Fruit fly (Drosophila melanogaster) whole organism, prepupa: Measurements from ENCODE around the gene Taf11.

Experiments
- CG10631 ChIP-seq: fragments of 200-800 bp; sonication (Bioruptor generic); optimal IDR thresholded peaks from 2 replicates; lab custom pipeline; 2016; ENCODE audit warnings: missing biosample characterization, missing genetic modification characterization
- CG6854 ChIP-seq: fragments of 200-800 bp; sonication (Bioruptor generic); optimal IDR thresholded peaks from 2 replicates; lab custom pipeline; 2017; ENCODE audit warnings: missing biosample characterization, mild to moderate bottlenecking, missing genetic modification characterization
- CG8319 ChIP-seq: fragments of 200-800 bp; sonication (Bioruptor generic); optimal IDR thresholded peaks from 3 replicates; lab custom pipeline; 2016; ENCODE audit warnings: missing biosample characterization, missing genetic modification characterization
- Hr39 ChIP-seq: fragments of 200-800 bp; sonication (Bioruptor generic); optimal IDR thresholded peaks from 2 replicates; lab custom pipeline; 2016; ENCODE audit warnings: missing biosample characterization, missing genetic modification characterization
- Hr4 ChIP-seq: fragments of 200-800 bp; sonication (Bioruptor generic); optimal IDR thresholded peaks from 3 replicates; lab custom pipeline; 2016; ENCODE audit warnings: missing biosample characterization, missing genetic modification characterization
- Sox102F ChIP-seq: fragments of 200-800 bp; sonication (Bioruptor generic); optimal IDR thresholded peaks from 2 replicates; lab custom pipeline; 2016; ENCODE audit warnings: missing biosample characterization, mild to moderate bottlenecking, missing genetic modification characterization
- cyc ChIP-seq: fragments of 200-800 bp; sonication (Bioruptor generic); optimal IDR thresholded peaks from 3 replicates; lab custom pipeline; 2016; ENCODE audit warnings: missing biosample characterization, missing genetic modification characterization
- dsx ChIP-seq: fragments of 200-800 bp; optimal IDR thresholded peaks from 3 replicates; lab custom pipeline; 2019; ENCODE audit warnings: missing biosample characterization, mild to moderate bottlenecking, missing genetic modification characterization, moderate library complexity; ENCODE audit not compliant: poor library complexity, severe bottlenecking
- fd59A ChIP-seq: fragments of 200-800 bp; sonication (Bioruptor generic); optimal IDR thresholded peaks from 2 replicates; lab custom pipeline; 2017; ENCODE audit warnings: missing biosample characterization, mild to moderate bottlenecking, missing genetic modification characterization, missing genetic modification reagents
- fkh ChIP-seq: fragments of 200-800 bp; sonication (Bioruptor generic); optimal IDR thresholded peaks from 3 replicates; lab custom pipeline; 2017; ENCODE audit warnings: missing biosample characterization, mild to moderate bottlenecking, missing genetic modification characterization, moderate library complexity

Taf11 gene

DNA sequence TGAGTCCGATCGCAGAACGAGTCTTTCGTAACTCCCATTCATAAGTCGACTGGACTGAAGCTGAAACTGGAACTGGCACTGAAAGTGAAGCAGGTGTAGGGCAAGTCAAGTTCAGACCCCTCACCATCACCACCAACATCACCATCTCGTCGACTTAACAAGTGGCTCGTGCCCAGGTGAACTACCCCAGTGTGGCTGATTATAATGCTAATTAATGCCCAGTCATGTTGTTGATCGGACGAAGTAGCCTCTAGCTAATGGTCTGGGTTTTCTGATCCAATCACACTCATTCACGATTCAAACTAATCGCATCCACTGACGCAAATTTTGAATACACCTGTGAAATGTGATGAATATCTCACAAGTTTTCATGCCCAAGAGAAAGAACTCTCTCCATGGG, 34.3 kb downstream of the Taf11 start:
- TF ChIP-seq CG10631 (GFP tag; lab: Kevin White, UChicago) (no peak), dsx (GFP tag; lab: Kevin White, UChicago) (no peak), CG6854 (GFP tag; lab: Kevin White, UChicago) (no peak), Hr4 (GFP tag; lab: Kevin White, UChicago) (no peak), cyc (GFP tag; lab: Kevin White, UChicago) (no peak), CG8319 (GFP tag; lab: Kevin White, UChicago) (no peak), fd59A (GFP tag; lab: Kevin White, UChicago) (no peak), Sox102F (no peak), fkh (GFP tag; lab: Kevin White, UChicago) (no peak), Hr39 (GFP tag; lab: Kevin White, UChicago) (no peak)
